Fruit fly (Drosophila melanogaster) whole organism: ENCODE measurements around the gene Jon65Aiv.

ENCODE experiments used
- CG8478 ChIP-seq: fragments of >200 bp; optimal IDR thresholded peaks from 2 replicates; lab custom pipeline; 2018; ENCODE audit warnings: inconsistent platforms
- Dll ChIP-seq: fragments of >200 bp; optimal IDR thresholded peaks from 2 replicates; lab custom pipeline; 2017
- EcR ChIP-seq, 2 experiments: fragments of >200 bp; optimal IDR thresholded peaks; 2 replicates each; lab custom pipeline; 2017; ENCODE audit warnings: missing biosample characterization in 2 of 2, missing genetic modification characterization in 2 of 2, missing genetic modification reagents in 2 of 2
- pan ChIP-seq: fragments of >200 bp; optimal IDR thresholded peaks from 2 replicates; lab custom pipeline; 2017
- psq ChIP-seq: fragments of >200 bp; optimal IDR thresholded peaks from 2 replicates; lab custom pipeline; 2017
- usp ChIP-seq: fragments of >200 bp; optimal IDR thresholded peaks from 2 replicates; lab custom pipeline; 2017; ENCODE audit warnings: missing biosample characterization, missing genetic modification characterization, mixed read lengths

Jon65Aiv gene

dm6 chr3L:6065881-6066389 lies 27.0 kb downstream of the Jon65Aiv start, which contains the start of gene CG42269:
TSS of gene CG42269 (plus strand) at chr3L:6066296.
- no peak for TF ChIP-seq pan (lab: Kevin White, UChicago)
- no peak for TF ChIP-seq Dll (lab: Kevin White, UChicago)
- TF ChIP-seq psq (lab: Kevin White, UChicago), result no peak
- no peak for TF ChIP-seq EcR (GFP tag; optimal IDR thresholded peaks at IDR 0.05; lab: Kevin White, UChicago)
- TF ChIP-seq usp (GFP tag; lab: Kevin White, UChicago), result no peak
- no peak for TF ChIP-seq CG8478 (lab: Kevin White, UChicago)

- TF ChIP-seq usp (GFP tag; lab: Kevin White, UChicago), result no peak
- no peak for TF ChIP-seq psq (lab: Kevin White, UChicago)
- TF ChIP-seq pan (lab: Kevin White, UChicago), result no peak
- TF ChIP-seq Dll (lab: Kevin White, UChicago), result no peak
These were observed 29.2 kb downstream of the Jon65Aiv start for dm6 chr3L:6068178-6068577.

- TF ChIP-seq psq (lab: Kevin White, UChicago) (no peak), EcR (GFP tag; optimal IDR thresholded peaks at IDR 0.05; lab: Kevin White, UChicago) (no peak), Dll (lab: Kevin White, UChicago) (no peak), CG8478 (lab: Kevin White, UChicago) (no peak), pan (lab: Kevin White, UChicago) (no peak), usp (GFP tag; lab: Kevin White, UChicago) (no peak)
These were observed 31.2 kb downstream of the Jon65Aiv start for dm6 chr3L:6070119-6070518.

dm6 chr3L:6071454-6072189 lies 32.7 kb downstream of the Jon65Aiv start, which contains the start of gene CG6602:
TSS of gene CG6602 (plus strand) at chr3L:6072139.
- TF ChIP-seq CG8478 (lab: Kevin White, UChicago) (no peak), psq (lab: Kevin White, UChicago) (no peak), pan (lab: Kevin White, UChicago) (no peak), Dll (lab: Kevin White, UChicago) (no peak), EcR (GFP tag; optimal IDR thresholded peaks at IDR 0.05; lab: Kevin White, UChicago) (no peak), usp (GFP tag; lab: Kevin White, UChicago) (no peak)

DNA sequence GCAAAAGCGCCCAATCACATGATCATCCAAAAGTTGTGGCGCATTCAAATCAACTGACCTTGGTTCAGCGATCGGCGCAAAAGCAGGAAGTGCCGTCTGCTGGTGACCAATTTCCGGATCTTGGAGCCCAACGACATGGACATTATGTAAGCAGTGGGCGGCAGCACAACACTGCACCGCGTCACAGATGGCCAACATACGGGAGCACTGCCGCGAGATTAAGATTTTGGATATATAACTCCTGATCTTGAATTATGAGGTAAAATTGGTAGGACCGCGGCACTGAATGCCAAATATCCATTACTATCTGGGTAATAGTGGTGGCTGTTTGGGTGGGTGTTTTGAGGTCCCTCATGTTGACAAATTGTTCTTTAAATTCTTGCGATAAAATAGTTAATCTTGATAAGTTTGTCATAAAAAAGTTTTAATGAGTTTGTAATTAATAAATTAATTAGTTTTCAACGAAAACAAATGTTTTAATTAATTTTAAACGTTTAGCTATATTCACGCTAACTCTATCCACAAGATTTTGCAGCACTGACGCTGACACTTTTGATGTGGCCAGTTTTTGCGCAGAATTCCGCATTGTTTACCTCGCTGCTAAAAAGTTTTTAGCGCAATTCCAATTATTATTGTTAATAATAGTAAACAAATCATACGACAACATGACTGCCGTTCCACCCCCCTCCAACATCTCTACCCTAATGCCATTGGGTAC lies 36.2 kb downstream of the Jon65Aiv start, which contains the start of the genes CG13295 and CG6610:
CG13295 (minus strand) TSS at position 271 of the 718 bp plus-strand sequence.
CG6610 (plus strand) TSS at position 562 of the 718 bp plus-strand sequence.
- no peak for TF ChIP-seq pan (lab: Kevin White, UChicago)
- no peak for TF ChIP-seq CG8478 (lab: Kevin White, UChicago)
- no peak for TF ChIP-seq EcR (GFP tag; optimal IDR thresholded peaks at IDR 0.05; lab: Kevin White, UChicago)
- no peak for TF ChIP-seq usp (GFP tag; lab: Kevin White, UChicago)
- no peak for TF ChIP-seq psq (lab: Kevin White, UChicago)
- no peak for TF ChIP-seq Dll (lab: Kevin White, UChicago)

DNA sequence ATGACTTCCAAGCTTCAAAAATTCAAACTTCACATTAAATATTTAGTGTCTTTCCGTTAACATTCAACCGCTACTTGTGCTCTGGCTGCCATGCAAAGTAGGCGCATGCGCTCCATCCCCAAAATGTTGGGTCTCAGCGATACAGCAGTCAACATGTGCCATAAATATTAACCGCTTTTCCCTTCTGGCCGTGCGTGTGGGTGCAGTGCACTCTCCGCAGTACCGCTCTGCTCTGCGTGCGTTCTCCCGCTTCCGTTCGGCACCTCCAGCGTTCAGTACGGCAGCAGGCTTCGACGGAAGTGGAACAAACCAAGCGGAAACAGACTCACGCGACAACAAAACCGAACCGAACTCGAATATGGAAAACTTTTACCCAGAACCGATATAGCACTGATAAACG lies 37.5 kb downstream of the Jon65Aiv start, which contains the start of gene ssp6:
ssp6 (plus strand) TSS at position 294 of the 400 bp plus-strand sequence.
- TF ChIP-seq usp (GFP tag; lab: Kevin White, UChicago), result no peak
- TF ChIP-seq EcR (GFP tag; optimal IDR thresholded peaks at IDR 0.05; lab: Kevin White, UChicago), result no peak
- no peak for TF ChIP-seq Dll (lab: Kevin White, UChicago)
- no peak for TF ChIP-seq psq (lab: Kevin White, UChicago)
- no peak for TF ChIP-seq CG8478 (lab: Kevin White, UChicago)
- no peak for TF ChIP-seq pan (lab: Kevin White, UChicago)

DNA sequence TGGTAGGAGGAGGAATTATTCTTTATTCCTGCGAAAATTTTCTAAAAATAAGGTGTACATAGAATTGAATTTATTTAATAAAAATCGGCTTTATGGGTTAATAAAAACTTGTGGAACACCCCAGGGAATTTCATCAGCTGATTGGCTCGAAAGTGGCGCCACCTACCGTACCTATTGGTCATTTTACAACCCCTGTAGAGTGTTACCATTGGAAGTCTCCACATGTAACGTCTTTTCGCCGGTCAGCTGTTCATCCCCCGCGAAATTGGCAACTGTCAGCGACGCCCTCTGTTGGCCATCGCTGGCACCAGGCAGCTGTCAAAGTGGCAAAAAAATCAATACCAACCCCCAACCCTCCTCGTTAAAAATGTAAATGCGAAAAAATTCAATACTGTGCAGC lies 43.6 kb downstream of the Jon65Aiv start, which contains the start of gene CG13293:
CG13293 (plus strand) TSS at position 323 of the 400 bp plus-strand sequence.
- TF ChIP-seq usp (GFP tag; lab: Kevin White, UChicago) (no peak), CG8478 (lab: Kevin White, UChicago) (no peak), EcR (GFP tag; optimal IDR thresholded peaks at IDR 0.05; lab: Kevin White, UChicago) (no peak), psq (lab: Kevin White, UChicago) (no peak), Dll (lab: Kevin White, UChicago) (no peak), pan (lab: Kevin White, UChicago) (no peak)

DNA sequence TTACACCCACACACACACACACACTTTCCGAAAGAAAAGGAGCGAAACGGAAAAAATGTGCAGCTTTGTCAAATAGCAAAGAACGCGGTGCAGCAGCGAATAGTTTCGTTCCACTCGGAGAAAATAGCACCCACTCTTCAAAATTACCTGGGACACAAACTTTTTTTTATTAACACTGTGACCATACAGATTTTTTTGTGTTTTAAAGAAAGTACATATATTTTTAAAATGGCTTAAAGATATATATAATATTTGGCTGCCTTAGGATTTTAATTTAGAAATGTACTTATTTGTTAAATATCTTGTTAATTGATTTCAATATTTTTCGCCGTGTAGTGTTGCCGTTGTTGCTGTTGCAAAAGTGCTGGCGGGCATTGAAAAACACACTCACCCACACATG lies 45.5 kb downstream of the Jon65Aiv start:
- TF ChIP-seq usp (GFP tag; lab: Kevin White, UChicago), result no peak
- TF ChIP-seq EcR (GFP tag; optimal IDR thresholded peaks at IDR 0.05; lab: Kevin White, UChicago), result no peak
- no peak for TF ChIP-seq pan (lab: Kevin White, UChicago)
- no peak for TF ChIP-seq CG8478 (lab: Kevin White, UChicago)
- TF ChIP-seq psq (lab: Kevin White, UChicago), result no peak
- no peak for TF ChIP-seq Dll (lab: Kevin White, UChicago)

DNA sequence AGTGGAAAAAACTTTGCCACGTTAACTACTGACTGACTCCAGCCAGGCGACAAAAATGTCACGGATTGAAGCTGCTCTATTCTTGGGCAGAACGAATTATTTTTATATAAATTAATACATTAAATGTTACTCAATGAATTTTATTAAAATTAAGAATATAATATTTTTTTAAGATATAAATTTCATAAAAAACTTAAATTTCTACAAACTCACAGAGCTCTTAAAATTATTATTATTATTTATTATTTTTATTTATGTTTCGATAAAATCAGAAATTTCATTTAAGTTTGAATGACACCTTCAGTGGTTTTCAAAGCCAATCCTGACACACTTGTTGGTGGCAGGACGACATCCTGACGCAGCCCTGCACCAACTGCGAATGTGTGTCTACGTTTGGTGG lies 46.2 kb downstream of the Jon65Aiv start:
- TF ChIP-seq Dll (lab: Kevin White, UChicago) (no peak), CG8478 (lab: Kevin White, UChicago) (no peak), usp (GFP tag; lab: Kevin White, UChicago) (no peak), EcR (GFP tag; optimal IDR thresholded peaks at IDR 0.05; lab: Kevin White, UChicago) (no peak), psq (lab: Kevin White, UChicago) (no peak), pan (lab: Kevin White, UChicago) (no peak)

- no peak for TF ChIP-seq Dll (lab: Kevin White, UChicago)
- no peak for TF ChIP-seq EcR (GFP tag; optimal IDR thresholded peaks at IDR 0.05; lab: Kevin White, UChicago)
- TF ChIP-seq CG8478 (lab: Kevin White, UChicago), result no peak
- TF ChIP-seq psq (lab: Kevin White, UChicago), result no peak
- TF ChIP-seq usp (GFP tag; lab: Kevin White, UChicago), result no peak
- no peak for TF ChIP-seq pan (lab: Kevin White, UChicago)
These were observed 47.0 kb downstream of the Jon65Aiv start for dm6 chr3L:6085988-6086387.
